Worm (Caenorhabditis elegans) whole organism, late embryonic: ENCODE measurements around the gene zyg-9.

ENCODE experiments used
- K02D7.2 ChIP-seq: sonication (generic microtip); optimal IDR thresholded peaks from 2 replicates; lab custom pipeline; 2017; ENCODE audit warnings: mild to moderate bottlenecking, missing genetic modification characterization, missing compliant biosample characterization
- pha-2 ChIP-seq: sonication (generic microtip); optimal IDR thresholded peaks from 2 replicates; lab custom pipeline; 2017; ENCODE audit warnings: mild to moderate bottlenecking, missing genetic modification characterization, missing compliant biosample characterization

ce11 chrII:8485603-8486002, 28.0 kb downstream of the zyg-9 start, which contains the start of gene gbh-2:
- no peak for TF ChIP-seq pha-2 (tag; lab: Kevin White, UChicago)
- no peak for TF ChIP-seq K02D7.2
